Worm (Caenorhabditis elegans) whole organism, L4 larva: ENCODE data around the gene pqn-27.

Experiments used
- ama-1 ChIP-seq: fragments of 150-350 bp; optimal IDR thresholded peaks from 2 replicates; lab custom pipeline; 2014; ENCODE audit warnings: inconsistent platforms, mixed read lengths
- dmd-8 ChIP-seq: fragments of 200-800 bp; sonication (Bioruptor generic); IDR thresholded peaks from 2 replicates; pipeline ENCODE4 v1.3.6; 2022; ENCODE audit warnings: missing genetic modification characterization, missing compliant biosample characterization
- madf-5 ChIP-seq, 2 experiments: fragments of 200-800 bp; sonication (Bioruptor generic); IDR thresholded peaks; 2 replicates each; pipeline ENCODE4 v1.3.6; 2022; ENCODE audit warnings: missing compliant biosample characterization in 2 of 2, missing genetic modification characterization in 2 of 2
- snpc-4 ChIP-seq: fragments of 150-350 bp; optimal IDR thresholded peaks from 2 replicates; lab custom pipeline; 2014; ENCODE audit warnings: missing biosample characterization, missing genetic modification characterization
- zip-2 ChIP-seq: fragments of 150-350 bp; optimal IDR thresholded peaks from 2 replicates; lab custom pipeline; 2014; ENCODE audit warnings: missing biosample characterization, missing genetic modification characterization

ce11 chrII:13401549-13401948, 58.9 kb downstream of the pqn-27 start:
- TF ChIP-seq madf-5 (GFP tag; IDR thresholded peaks at IDR 0.05; lab: Robert Waterston, UW) = no peak
- no peak for TF ChIP-seq ama-1 (lab: Kevin White, UChicago)
- no peak for TF ChIP-seq zip-2
- TF ChIP-seq dmd-8 = no peak
- TF ChIP-seq snpc-4 = no peak
